Worm (Caenorhabditis elegans): ENCODE data around the gene nhr-261.

ce11 chrII:3846028-3846427, 18.5 kb downstream of the nhr-261 start, which contains the start of gene C17A2.2:
- TF ChIP-seq spr-1 (tag; optimal IDR thresholded peaks at IDR 0.05) (no peak), ceh-62 (tag; optimal IDR thresholded peaks at IDR 0.05) (no peak), fkh-10 (GFP tag; optimal IDR thresholded peaks at IDR 0.05) (no peak), nhr-11 (tag; optimal IDR thresholded peaks at IDR 0.05) (no peak), ztf-11 (tag; optimal IDR thresholded peaks at IDR 0.05) (no peak), lin-39 (tag; optimal IDR thresholded peaks at IDR 0.05) (no peak), R02D3.7 (tag; optimal IDR thresholded peaks at IDR 0.05) (no peak), jun-1 (tag; optimal IDR thresholded peaks at IDR 0.05) (no peak), nhr-111 (GFP tag; optimal IDR thresholded peaks at IDR 0.05) (no peak), daf-12 (tag; optimal IDR thresholded peaks at IDR 0.05) (no peak), nhr-28 (tag; optimal IDR thresholded peaks at IDR 0.05) (no peak), unc-39 (tag; optimal IDR thresholded peaks at IDR 0.05) (no peak)
